Worm (Caenorhabditis elegans): ENCODE measurements around the gene lido-6.

The lido-6 gene

ce11 chrX:17115089-17115488 is at the start of gene lido-6:
TSS of gene lido-6 (minus strand) at chrX:17115189.
- TF ChIP-seq zag-1 (tag; optimal IDR thresholded peaks at IDR 0.05) (no peak), nhr-23 (tag; optimal IDR thresholded peaks at IDR 0.05) (no peak), egl-27 (tag; optimal IDR thresholded peaks at IDR 0.05) (no peak), ztf-4 (tag; optimal IDR thresholded peaks at IDR 0.05) (no peak), mdl-1 (tag; optimal IDR thresholded peaks at IDR 0.05) (no peak), gmeb-1 (tag; optimal IDR thresholded peaks at IDR 0.05) (no peak), ztf-11 (tag; optimal IDR thresholded peaks at IDR 0.05) (no peak), ama-1 (optimal IDR thresholded peaks at IDR 0.05) (no peak), ceh-82 (tag; optimal IDR thresholded peaks at IDR 0.05) (no peak), crh-2 (tag; optimal IDR thresholded peaks at IDR 0.05) (no peak), sma-3 (GFP tag; optimal IDR thresholded peaks at IDR 0.05) (no peak), lsy-2 (tag; optimal IDR thresholded peaks at IDR 0.05) (no peak), elt-3 (tag; optimal IDR thresholded peaks at IDR 0.05) (no peak), sma-9 (GFP tag; optimal IDR thresholded peaks at IDR 0.05) (no peak), sma-9 (tag; optimal IDR thresholded peaks at IDR 0.05) (no peak), lin-11 (tag; optimal IDR thresholded peaks at IDR 0.05) (no peak), unc-39 (tag; optimal IDR thresholded peaks at IDR 0.05) (no peak), Y55F3AM.14 (GFP tag; optimal IDR thresholded peaks at IDR 0.05) (no peak), ZK546.5 (tag; optimal IDR thresholded peaks at IDR 0.05) (no peak)

DNA sequence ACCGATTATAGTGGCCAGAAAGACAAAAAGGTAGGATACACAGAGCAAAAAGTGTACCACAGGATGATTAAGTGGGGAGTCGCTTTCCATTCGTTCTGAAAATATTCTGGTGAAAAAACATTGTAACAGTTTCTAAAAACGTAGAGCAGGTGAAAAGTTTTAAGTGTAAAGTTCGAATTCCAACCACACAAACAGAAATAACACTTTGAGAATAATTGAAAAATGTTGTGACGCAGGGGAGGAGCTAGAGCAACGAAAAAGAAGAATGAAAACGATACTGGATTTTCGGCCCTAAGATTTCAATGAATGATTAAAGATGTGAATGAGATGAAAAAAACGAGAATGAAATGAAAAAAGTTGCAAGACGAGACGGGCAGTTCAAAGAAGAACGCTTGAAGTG is 42.9 kb upstream of the lido-6 start, which contains the start of gene npr-21:
Gene npr-21 (minus strand): TSS at position 101 of the 400 bp plus-strand sequence.
- TF ChIP-seq fos-1 (tag; optimal IDR thresholded peaks at IDR 0.05): no peak
- no peak for TF ChIP-seq lin-11 (tag; optimal IDR thresholded peaks at IDR 0.05)
- TF ChIP-seq nhr-23 (tag; optimal IDR thresholded peaks at IDR 0.05): no peak
- TF ChIP-seq F13H6.1 (tag; optimal IDR thresholded peaks at IDR 0.05): no peak
- TF ChIP-seq peb-1 (tag; optimal IDR thresholded peaks at IDR 0.05): no peak
- TF ChIP-seq egl-27 (tag; optimal IDR thresholded peaks at IDR 0.05): no peak
- TF ChIP-seq sma-3 (GFP tag; optimal IDR thresholded peaks at IDR 0.05): no peak
- no peak for TF ChIP-seq unc-39 (tag; optimal IDR thresholded peaks at IDR 0.05)
- no peak for TF ChIP-seq nhr-10 (tag; optimal IDR thresholded peaks at IDR 0.05)
- no peak for TF ChIP-seq nhr-129 (tag; optimal IDR thresholded peaks at IDR 0.05)
- TF ChIP-seq nhr-11 (tag; optimal IDR thresholded peaks at IDR 0.05): no peak

DNA sequence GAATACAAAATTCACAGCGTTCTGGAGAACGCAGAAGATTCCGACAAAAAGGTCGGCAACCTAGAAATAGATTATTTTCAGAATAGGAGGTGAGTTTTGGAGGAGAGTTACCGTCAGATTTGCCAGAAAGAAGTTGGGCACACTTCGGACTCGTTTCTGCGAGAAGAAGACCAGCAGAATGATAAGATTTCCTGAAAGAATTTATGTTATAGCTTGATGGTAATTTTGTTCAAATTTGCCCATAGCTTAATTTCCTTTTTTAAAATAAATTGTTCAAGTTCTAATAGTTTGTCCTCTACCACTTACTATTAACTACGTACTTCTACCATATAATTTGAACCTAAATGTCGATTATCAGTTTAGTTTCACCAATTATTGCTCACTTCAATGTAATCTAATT is 42.1 kb upstream of the lido-6 start:
- TF ChIP-seq unc-39 (tag; optimal IDR thresholded peaks at IDR 0.05): no peak
- no peak for TF ChIP-seq egl-27 (tag; optimal IDR thresholded peaks at IDR 0.05)
- no peak for TF ChIP-seq zag-1 (tag; optimal IDR thresholded peaks at IDR 0.05)
- no peak for TF ChIP-seq nhr-23 (tag; optimal IDR thresholded peaks at IDR 0.05)

ce11 chrX:17151160-17151711 is 36.2 kb upstream of the lido-6 start, which contains the start of gene mdt-1.2:
TSS of gene mdt-1.2 (plus strand) at chrX:17151522.
- peak; percentile 74 for TF ChIP-seq F13H6.1 (tag; optimal IDR thresholded peaks at IDR 0.05)
- no peak for TF ChIP-seq nhr-10 (tag; optimal IDR thresholded peaks at IDR 0.05)
- peak; percentile 49 to 81 for TF ChIP-seq lsy-2 (tag; optimal IDR thresholded peaks at IDR 0.05)
- no peak for TF ChIP-seq sma-3 (GFP tag; optimal IDR thresholded peaks at IDR 0.05)
- peak; percentile 34 for TF ChIP-seq blmp-1 (tag; optimal IDR thresholded peaks at IDR 0.05; ENCODE audit: insufficient read depth)
- peak; percentile 50 for TF ChIP-seq zag-1 (tag; optimal IDR thresholded peaks at IDR 0.05)
- peak; percentile 11 for TF ChIP-seq mab-5 (tag; optimal IDR thresholded peaks at IDR 0.05)
- peak; percentile 83 for TF ChIP-seq unc-55 (GFP tag; optimal IDR thresholded peaks at IDR 0.05)
- peak; percentile 81 for TF ChIP-seq nhr-129 (tag; optimal IDR thresholded peaks at IDR 0.05)
- peak; percentile 59 for TF ChIP-seq lin-11 (tag; optimal IDR thresholded peaks at IDR 0.05)
- no peak for TF ChIP-seq mdl-1 (tag; optimal IDR thresholded peaks at IDR 0.05)
- peak; percentile 73 for TF ChIP-seq fos-1 (tag; optimal IDR thresholded peaks at IDR 0.05)
- peak; percentile 85 for TF ChIP-seq egl-27 (tag; optimal IDR thresholded peaks at IDR 0.05)
- no peak for TF ChIP-seq nhr-25 (tag; optimal IDR thresholded peaks at IDR 0.05)
- TF ChIP-seq C34F6.9 (tag; optimal IDR thresholded peaks at IDR 0.05): peak; percentile 83
- peak; percentile 67 for TF ChIP-seq nhr-21 (tag; optimal IDR thresholded peaks at IDR 0.05)
- peak; percentile 81 for TF ChIP-seq crh-2 (tag; optimal IDR thresholded peaks at IDR 0.05)
- TF ChIP-seq unc-62 (GFP tag; optimal IDR thresholded peaks at IDR 0.05): no peak
- peak; percentile 73 for TF ChIP-seq sma-9 (GFP tag; optimal IDR thresholded peaks at IDR 0.05)
- no peak for TF ChIP-seq sma-9 (tag; optimal IDR thresholded peaks at IDR 0.05)
- TF ChIP-seq nhr-6 (tag; optimal IDR thresholded peaks at IDR 0.05): peak; percentile 59
- peak; percentile 1 for TF ChIP-seq snpc-4 (tag; optimal IDR thresholded peaks at IDR 0.05)
- no peak for TF ChIP-seq ZK546.5 (tag; optimal IDR thresholded peaks at IDR 0.05)
- TF ChIP-seq ztf-4 (tag; optimal IDR thresholded peaks at IDR 0.05): peak; percentile 37
- peak; percentile 47 for TF ChIP-seq sem-4 (tag; optimal IDR thresholded peaks at IDR 0.05)

Measured in whole organism, L2 larva.